Worm (Caenorhabditis elegans): ENCODE measurements around the gene C44B12.6.

DNA sequence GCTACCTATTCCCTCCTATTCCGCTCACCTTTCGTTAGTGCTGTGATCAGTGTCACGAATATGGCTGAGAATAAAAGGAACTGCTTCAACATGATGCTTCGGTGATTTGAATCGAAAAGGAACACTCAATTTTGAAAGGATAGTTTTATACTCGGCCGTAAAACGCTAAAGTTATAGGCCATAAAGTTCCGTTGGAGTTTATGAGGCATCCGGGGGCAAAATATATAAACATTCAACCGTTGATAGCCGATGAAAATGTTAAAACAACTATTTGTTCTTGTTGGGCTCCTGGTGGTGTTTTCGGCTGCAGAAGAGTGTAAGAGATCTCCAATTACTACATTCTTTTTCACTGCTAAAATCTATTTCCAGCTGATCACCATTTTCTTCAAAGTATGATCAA, 32.0 kb downstream of the C44B12.6 start, which contains the start of the genes C44B12.9 and C44B12.3:
- no peak for TF ChIP-seq ref-1 (GFP tag; conservative IDR thresholded peaks at IDR 0.05)
- no peak for TF ChIP-seq tab-1 (GFP tag; IDR thresholded peaks at IDR 0.05)
- TF ChIP-seq med-1 (GFP tag; optimal IDR thresholded peaks at IDR 0.05; ENCODE audit: insufficient read depth), result no peak

Measured in whole organism, midembryonic.